Fruit fly (Drosophila melanogaster): ENCODE data around the gene CG9133.
A peak's percentile ranks its signal among the peaks of the same experiment; 100 is the strongest.

Gene CG9133

dm6 chr3L:1251712-1252111 is at the start of gene CG9133, which contains the start of gene CG9130:
CG9133 (plus strand) TSS chr3L:1252012.
CG9130 (plus strand) TSS chr3L:1252012.
- no peak for TF ChIP-seq CTCF (optimal IDR thresholded peaks at IDR 0.05)
- TF ChIP-seq CG8478 (optimal IDR thresholded peaks at IDR 0.05): no peak

dm6 chr3L:1202588-1203195 is 49.1 kb upstream of the CG9133 start, which contains the start of gene meep:
meep (minus strand) TSS chr3L:1203036.
- TF ChIP-seq CTCF (optimal IDR thresholded peaks at IDR 0.05): no peak
- no peak for TF ChIP-seq CG8478 (optimal IDR thresholded peaks at IDR 0.05)

dm6 chr3L:1203855-1204431 is 47.9 kb upstream of the CG9133 start:
- TF ChIP-seq CG8478 (optimal IDR thresholded peaks at IDR 0.05): no peak
- TF ChIP-seq CTCF (optimal IDR thresholded peaks at IDR 0.05): no peak

- no peak for TF ChIP-seq CTCF (optimal IDR thresholded peaks at IDR 0.05)
- no peak for TF ChIP-seq CG8478 (optimal IDR thresholded peaks at IDR 0.05)
Observed at dm6 chr3L:1204674-1205547, 46.9 kb upstream of the CG9133 start, which contains the start of gene CG9119. CG9119 (minus strand) TSS chr3L:1204795.

- TF ChIP-seq CG8478 (optimal IDR thresholded peaks at IDR 0.05): no peak
- peak in 1 of 2 experiments; percentile 36 for TF ChIP-seq CTCF (optimal IDR thresholded peaks at IDR 0.05)
Observed at dm6 chr3L:1206682-1207421, 45.0 kb upstream of the CG9133 start, which contains the start of gene LysB. LysB (plus strand) TSS chr3L:1207371.

- no peak for TF ChIP-seq CTCF (optimal IDR thresholded peaks at IDR 0.05)
- no peak for TF ChIP-seq CG8478 (optimal IDR thresholded peaks at IDR 0.05)
Observed at dm6 chr3L:1208206-1208605, 43.6 kb upstream of the CG9133 start.

dm6 chr3L:1211096-1211495 is 40.7 kb upstream of the CG9133 start, which contains the start of gene LysD:
LysD (minus strand) TSS chr3L:1211196.
- no peak for TF ChIP-seq CTCF (optimal IDR thresholded peaks at IDR 0.05)
- no peak for TF ChIP-seq CG8478 (optimal IDR thresholded peaks at IDR 0.05)

- TF ChIP-seq CG8478 (optimal IDR thresholded peaks at IDR 0.05) (no peak), CTCF (optimal IDR thresholded peaks at IDR 0.05) (no peak)
Observed at dm6 chr3L:1212113-1212512, 39.7 kb upstream of the CG9133 start.

dm6 chr3L:1212571-1212970 is 39.2 kb upstream of the CG9133 start, which contains the start of gene LysE:
LysE (plus strand) TSS chr3L:1212827.
- TF ChIP-seq CG8478 (optimal IDR thresholded peaks at IDR 0.05): no peak
- no peak for TF ChIP-seq CTCF (optimal IDR thresholded peaks at IDR 0.05)

- TF ChIP-seq CG8478 (optimal IDR thresholded peaks at IDR 0.05) (no peak), CTCF (optimal IDR thresholded peaks at IDR 0.05) (no peak)
Observed at dm6 chr3L:1216460-1216859, 35.4 kb upstream of the CG9133 start.

- TF ChIP-seq CG8478 (optimal IDR thresholded peaks at IDR 0.05) (no peak), CTCF (optimal IDR thresholded peaks at IDR 0.05) (no peak)
Observed at dm6 chr3L:1218596-1218995, 33.2 kb upstream of the CG9133 start, which contains the start of gene LysP. LysP (minus strand) TSS chr3L:1218696.

dm6 chr3L:1227303-1227797 is 24.5 kb upstream of the CG9133 start, which contains the start of gene LysS:
LysS (plus strand) TSS chr3L:1227747.
- no peak for TF ChIP-seq CTCF (optimal IDR thresholded peaks at IDR 0.05)
- TF ChIP-seq CG8478 (optimal IDR thresholded peaks at IDR 0.05): no peak

- no peak for TF ChIP-seq CTCF (optimal IDR thresholded peaks at IDR 0.05)
- no peak for TF ChIP-seq CG8478 (optimal IDR thresholded peaks at IDR 0.05)
Observed at dm6 chr3L:1232582-1232981, 19.2 kb upstream of the CG9133 start, which contains the start of gene CG33965. CG33965 (plus strand) TSS chr3L:1232882.

dm6 chr3L:1233830-1234229 is 18.0 kb upstream of the CG9133 start, which contains the start of gene CG33966:
CG33966 (plus strand) TSS chr3L:1234130.
- TF ChIP-seq CTCF (optimal IDR thresholded peaks at IDR 0.05): no peak
- TF ChIP-seq CG8478 (optimal IDR thresholded peaks at IDR 0.05): no peak

Measured in S2 (cell line).